Worm (Caenorhabditis elegans): Measurements from ENCODE around the gene cutl-4.

Gene cutl-4

ce11 chrV:17773108-17773507 is 33.4 kb upstream of the cutl-4 start, which contains the start of gene sre-21:
Gene sre-21, minus strand, starts transcription at chrV:17773208.
- TF ChIP-seq F10B5.3 (tag; optimal IDR thresholded peaks at IDR 0.05) (no peak), nhr-6 (tag; optimal IDR thresholded peaks at IDR 0.05) (no peak), dve-1 (tag; optimal IDR thresholded peaks at IDR 0.05; ENCODE audit: insufficient read depth) (no peak), dmd-8 (GFP tag; IDR thresholded peaks at IDR 0.05) (no peak), ceh-82 (tag; optimal IDR thresholded peaks at IDR 0.05) (no peak), Y5F2A.4 (GFP tag; optimal IDR thresholded peaks at IDR 0.05) (no peak), nhr-25 (tag; optimal IDR thresholded peaks at IDR 0.05; ENCODE audit: borderline replicate concordance, insufficient read depth) (no peak), sdz-12 (GFP tag; optimal IDR thresholded peaks at IDR 0.05) (no peak), jun-1 (tag; optimal IDR thresholded peaks at IDR 0.05) (no peak), nhr-41 (GFP tag; IDR thresholded peaks at IDR 0.05) (no peak), F37D6.2 (tag; optimal IDR thresholded peaks at IDR 0.05) (no peak), nhr-42 (GFP tag; IDR thresholded peaks at IDR 0.05) (no peak), vab-7 (GFP tag; IDR thresholded peaks at IDR 0.05) (no peak)

- TF ChIP-seq zip-11 (GFP tag; IDR thresholded peaks at IDR 0.05), result no peak
- TF ChIP-seq snpc-1.2 (GFP tag; IDR thresholded peaks at IDR 0.05), result 0 out of 2 replicates have a peak, but pooled peaks have one; percentile 46
- no peak for TF ChIP-seq daf-12 (tag; optimal IDR thresholded peaks at IDR 0.05)
- TF ChIP-seq lim-7 (GFP tag; IDR thresholded peaks at IDR 0.05), result peak; percentile 61; the same call in 1 of the 2 replicates
Observed at ce11 chrV:17767768-17768167, 28.1 kb upstream of the cutl-4 start.

ce11 chrV:17767249-17767648 is 27.5 kb upstream of the cutl-4 start, which contains the start of gene srh-284:
Gene srh-284, plus strand, starts transcription at chrV:17767549.
- TF ChIP-seq egl-27 (tag; optimal IDR thresholded peaks at IDR 0.05) (no peak), ama-1 (optimal IDR thresholded peaks at IDR 0.05) (no peak), hif-1 (tag; optimal IDR thresholded peaks at IDR 0.05) (no peak), tra-1 (GFP tag; IDR thresholded peaks at IDR 0.05) (no peak), pha-4 (GFP tag; IDR thresholded peaks at IDR 0.05) (no peak), pha-4 (tag; optimal IDR thresholded peaks at IDR 0.05) (no peak), nhr-42 (GFP tag; IDR thresholded peaks at IDR 0.05) (no peak), nhr-102 (tag; optimal IDR thresholded peaks at IDR 0.05) (no peak), zfp-3 (GFP tag; conservative IDR thresholded peaks at IDR 0.05) (no peak), ceh-62 (tag; optimal IDR thresholded peaks at IDR 0.05) (no peak), dmd-6 (GFP tag; IDR thresholded peaks at IDR 0.05) (no peak)

- TF ChIP-seq F44E2.7 (GFP tag; IDR thresholded peaks at IDR 0.05) (no peak), nhr-237 (tag; optimal IDR thresholded peaks at IDR 0.05) (no peak), lim-7 (GFP tag; IDR thresholded peaks at IDR 0.05) (no peak)
Observed at ce11 chrV:17765077-17765476, 25.4 kb upstream of the cutl-4 start, which contains the start of the genes C47A10.16 and srh-283. Gene C47A10.16, minus strand, starts transcription at chrV:17765177. Gene srh-283, plus strand, starts transcription at chrV:17765348.

ce11 chrV:17755592-17755991 is 15.9 kb upstream of the cutl-4 start, which contains the start of gene pgp-9:
Gene pgp-9, plus strand, starts transcription at chrV:17755892.
- TF ChIP-seq aha-1 (tag) (peak; percentile 71), lin-15B (tag; optimal IDR thresholded peaks at IDR 0.05) (no peak), skn-1 (tag; optimal IDR thresholded peaks at IDR 0.05) (no peak)

- TF ChIP-seq aly-2 (tag; optimal IDR thresholded peaks at IDR 0.05) (no peak), F26F4.8 (GFP tag; conservative IDR thresholded peaks at IDR 0.05) (no peak), nhr-77 (tag; optimal IDR thresholded peaks at IDR 0.05) (no peak), F10B5.3 (tag; optimal IDR thresholded peaks at IDR 0.05) (no peak), nhr-6 (tag; optimal IDR thresholded peaks at IDR 0.05) (no peak), Y105C5A.15 (GFP tag; IDR thresholded peaks at IDR 0.05) (no peak), dmd-6 (GFP tag; IDR thresholded peaks at IDR 0.05) (peak; percentile 42; the same call in 1 of the 2 replicates), gei-8 (GFP tag; optimal IDR thresholded peaks at IDR 0.05) (no peak), zag-1 (tag; optimal IDR thresholded peaks at IDR 0.05) (no peak), mep-1 (tag; optimal IDR thresholded peaks at IDR 0.05) (no peak), ceh-62 (tag; optimal IDR thresholded peaks at IDR 0.05) (no peak), mes-2 (tag; optimal IDR thresholded peaks at IDR 0.05; ENCODE audit: poor library complexity, severe bottlenecking) (no peak), rbr-2 (tag; optimal IDR thresholded peaks at IDR 0.05) (no peak), fos-1 (tag; optimal IDR thresholded peaks at IDR 0.05) (no peak), duxl-1 (tag; optimal IDR thresholded peaks at IDR 0.05; ENCODE audit: poor library complexity) (no peak), aha-1 (tag) (no peak), lir-3 (tag; optimal IDR thresholded peaks at IDR 0.05) (no peak)
Observed at ce11 chrV:17754999-17755398, 15.3 kb upstream of the cutl-4 start.

Data from whole organism, L4 larva.